Fruit fly (Drosophila melanogaster): ENCODE data around the gene Drak.

DNA sequence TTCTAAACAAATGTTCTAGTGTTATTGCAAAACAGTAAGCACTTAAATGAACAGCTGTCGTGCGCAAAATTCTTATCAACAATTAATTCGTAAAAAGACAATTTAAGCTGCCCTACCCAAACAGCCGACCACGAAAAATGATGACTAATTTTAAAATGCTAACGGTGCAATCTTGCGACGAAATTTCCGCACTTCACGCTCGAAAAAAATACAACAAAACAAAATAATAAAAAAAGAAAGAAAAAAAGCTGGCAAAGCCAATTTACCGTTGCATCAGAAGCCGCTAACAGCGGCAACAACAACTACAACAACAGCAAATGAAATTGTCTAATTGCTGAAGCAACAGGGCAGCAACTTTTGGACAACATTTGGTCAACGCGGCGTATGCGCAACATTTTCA, 10.7 kb downstream of the Drak start:
- TF ChIP-seq CG13287 (GFP tag; IDR thresholded peaks at IDR 0.05; ENCODE audit: partially characterized antibody) (no peak), unpg (GFP tag; optimal IDR thresholded peaks at IDR 0.05) (no peak), Dfd (GFP tag; optimal IDR thresholded peaks at IDR 0.05) (no peak), CG1233 (GFP tag; optimal IDR thresholded peaks at IDR 0.05) (no peak), pum (GFP tag; optimal IDR thresholded peaks at IDR 0.05) (no peak), CG13296 (GFP tag; optimal IDR thresholded peaks at IDR 0.05) (no peak), CG15696 (tag; optimal IDR thresholded peaks at IDR 0.05) (no peak)

Measured in whole organism, embryonic.